Fruit fly (Drosophila melanogaster) Kc167 (cell line): ENCODE data around the gene CG15597.

ENCODE experiments used
- Sin3A ChIP-seq: fragments of >200 bp; optimal IDR thresholded peaks from 2 replicates; lab custom pipeline; 2018; ENCODE audit warnings: missing external identifiers
- h ChIP-seq: fragments of >200 bp; optimal IDR thresholded peaks from 3 replicates; lab custom pipeline; 2018; ENCODE audit warnings: missing external identifiers
- psq ChIP-seq: fragments of >200 bp; optimal IDR thresholded peaks from 2 replicates; lab custom pipeline; 2017; ENCODE audit warnings: missing external identifiers
- ttk ChIP-seq: sonication (Bioruptor generic); optimal IDR thresholded peaks from 2 replicates; lab custom pipeline; 2017; ENCODE audit warnings: missing external identifiers

DNA sequence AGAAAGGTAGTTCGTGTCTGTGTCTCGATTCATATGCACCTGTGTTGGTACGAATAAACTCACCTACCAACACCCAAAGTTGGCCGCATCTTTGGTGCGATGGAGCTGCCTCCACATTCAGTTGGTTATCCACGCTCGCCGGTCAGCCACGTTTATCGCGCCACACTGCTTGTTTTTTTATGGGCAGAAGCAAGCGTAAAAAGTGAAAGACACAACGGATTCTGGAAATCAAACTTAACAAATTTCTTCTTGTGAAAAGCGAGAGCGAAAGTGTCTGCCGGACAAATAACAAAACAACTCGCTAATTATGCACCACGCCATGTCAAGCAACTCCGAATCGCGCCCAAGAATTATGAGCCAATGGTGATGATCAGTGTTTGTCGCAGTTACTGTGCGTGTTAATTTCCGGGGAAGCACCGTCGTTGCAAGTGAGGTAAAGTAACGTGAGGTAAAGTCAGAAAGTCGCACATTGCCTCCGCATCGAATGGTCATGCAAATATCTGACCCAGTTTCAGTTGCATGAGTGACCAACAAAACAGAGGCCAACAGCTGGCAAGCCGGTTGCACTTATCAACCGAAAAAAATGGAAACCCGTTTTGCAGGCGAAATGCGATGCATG, 26.8 kb upstream of the CG15597 start, which contains the start of gene Osi17:
- TF ChIP-seq Sin3A (lab: Kevin White, UChicago) (no peak), psq (no peak), h (lab: Kevin White, UChicago) (no peak), ttk (no peak)
